Worm (Caenorhabditis elegans) whole organism, midembryonic: Measurements from ENCODE around the gene C04E6.13.

ENCODE experiments used
- T22C8.4 ChIP-seq: fragments of 200-800 bp; sonication (Bioruptor generic); IDR thresholded peaks from 2 replicates; pipeline ENCODE4 v1.3.6; 2022; ENCODE audit warnings: missing genetic modification characterization, missing compliant biosample characterization
- cog-1 ChIP-seq: sonication (generic microtip); optimal IDR thresholded peaks from 2 replicates; lab custom pipeline; 2016; ENCODE audit warnings: missing genetic modification characterization, missing compliant biosample characterization
- flt-1 ChIP-seq: fragments of 200-800 bp; sonication (Bioruptor generic); IDR thresholded peaks from 2 replicates; pipeline ENCODE4 v1.3.6; 2022; ENCODE audit warnings: missing genetic modification characterization, missing compliant biosample characterization
- klf-2 ChIP-seq: fragments of 200-800 bp; sonication (Bioruptor generic); conservative IDR thresholded peaks from 2 replicates; pipeline ENCODE4 v1.3.6; 2022; ENCODE audit warnings: missing genetic modification reagents, missing genetic modification characterization, missing compliant biosample characterization
- med-1 ChIP-seq: sonication (generic microtip); optimal IDR thresholded peaks from 2 replicates; lab custom pipeline; 2017; ENCODE audit warnings: missing genetic modification characterization, mild to moderate bottlenecking, missing compliant biosample characterization, antibody characterized with exemption, missing genetic modification reagents; ENCODE audit not compliant: insufficient read depth
- ref-1 ChIP-seq: fragments of 200-800 bp; sonication (Bioruptor generic); conservative IDR thresholded peaks from 2 replicates; pipeline ENCODE4 v1.3.6; 2022; ENCODE audit warnings: missing genetic modification reagents, missing genetic modification characterization, missing compliant biosample characterization
- tab-1 ChIP-seq: fragments of 200-800 bp; sonication (Bioruptor generic); IDR thresholded peaks from 2 replicates; pipeline ENCODE4 v1.3.6; 2022; ENCODE audit warnings: missing genetic modification characterization, missing compliant biosample characterization
- ztf-23 ChIP-seq: fragments of 200-800 bp; sonication (Bioruptor generic); IDR thresholded peaks from 2 replicates; pipeline ENCODE4 v1.3.6; 2022; ENCODE audit warnings: missing genetic modification reagents, missing genetic modification characterization, missing compliant biosample characterization
- ztf-29 ChIP-seq: fragments of 200-800 bp; sonication (Bioruptor generic); IDR thresholded peaks from 2 replicates; pipeline ENCODE4 v1.3.6; 2022; ENCODE audit warnings: missing genetic modification reagents, missing genetic modification characterization, missing compliant biosample characterization

Gene C04E6.13

DNA sequence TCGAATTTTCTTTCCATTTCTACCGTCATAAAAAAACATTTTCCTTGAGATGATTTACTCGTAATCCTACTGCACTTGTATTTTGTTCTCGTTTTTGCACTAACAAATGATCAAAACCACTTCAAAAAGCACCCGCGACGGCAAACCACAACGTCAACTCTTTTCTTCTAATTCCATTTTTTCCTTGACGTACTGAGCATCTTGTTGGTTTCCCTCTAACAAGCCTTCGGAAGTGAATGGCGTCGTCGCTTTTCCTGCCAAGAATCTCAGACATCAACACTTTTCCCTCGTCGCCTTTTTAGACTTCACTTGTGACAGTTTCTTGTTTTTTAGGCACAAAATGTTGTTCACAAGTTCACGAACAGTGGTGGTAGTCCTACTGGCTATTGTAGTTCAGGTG, at the start of gene C04E6.13:
TSS of gene C04E6.13 (plus strand) at position 301 of the 400 bp plus-strand sequence.
- no peak for TF ChIP-seq T22C8.4 (GFP tag; lab: Robert Waterston, UW)
- TF ChIP-seq tab-1 (GFP tag; lab: Robert Waterston, UW) = no peak
- no peak for TF ChIP-seq flt-1
- TF ChIP-seq cog-1 (tag; lab: Kevin White, UChicago) = no peak
- no peak for TF ChIP-seq ztf-23 (GFP tag; lab: Robert Waterston, UW)
- TF ChIP-seq klf-2 (GFP tag; lab: Robert Waterston, UW) = no peak
- no peak for TF ChIP-seq med-1 (GFP tag; lab: Kevin White, UChicago)
- TF ChIP-seq ref-1 (GFP tag; lab: Robert Waterston, UW) = no peak
- TF ChIP-seq ztf-29 (GFP tag; lab: Robert Waterston, UW) = no peak

- TF ChIP-seq klf-2 (GFP tag; lab: Robert Waterston, UW) = no peak
- no peak for TF ChIP-seq med-1 (GFP tag; lab: Kevin White, UChicago)
- no peak for TF ChIP-seq ztf-23 (GFP tag; lab: Robert Waterston, UW)
- no peak for TF ChIP-seq ztf-29 (GFP tag; lab: Robert Waterston, UW)
These were observed 47.4 kb upstream of the C04E6.13 start, which contains the start of gene F26F12.5 for ce11 chrV:5865085-5865484. TSS of gene F26F12.5 (minus strand) at chrV:5865185.

ce11 chrV:5869227-5869626, 43.3 kb upstream of the C04E6.13 start, which contains the start of gene F26F12.4:
TSS of gene F26F12.4 (minus strand) at chrV:5869327.
- no peak for TF ChIP-seq klf-2 (GFP tag; lab: Robert Waterston, UW)

DNA sequence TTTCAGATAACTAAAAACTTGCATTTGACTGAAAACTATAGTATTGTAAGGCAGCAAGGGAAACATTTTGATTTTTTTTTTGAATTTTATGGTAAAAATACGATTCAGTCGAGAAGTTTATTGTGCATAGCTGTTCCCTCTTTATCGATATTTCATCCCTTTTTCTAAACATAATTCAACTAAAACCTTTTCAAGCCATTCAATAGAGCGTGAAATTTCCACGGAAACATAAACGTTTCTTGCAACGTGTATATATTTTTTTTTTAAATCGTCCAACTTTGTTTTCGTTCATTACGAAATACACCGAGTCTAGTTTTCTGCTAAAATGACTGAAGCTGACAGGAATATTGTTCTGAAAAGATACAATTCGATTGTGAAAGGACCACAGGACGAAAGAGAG, 40.8 kb upstream of the C04E6.13 start, which contains the start of gene C02G6.2:
TSS of gene C02G6.2 (plus strand) at position 301 of the 400 bp plus-strand sequence.
- TF ChIP-seq ref-1 (GFP tag; lab: Robert Waterston, UW) (no peak), cog-1 (tag; lab: Kevin White, UChicago) (no peak), flt-1 (no peak), T22C8.4 (GFP tag; lab: Robert Waterston, UW) (no peak), med-1 (GFP tag; lab: Kevin White, UChicago) (no peak), klf-2 (GFP tag; lab: Robert Waterston, UW) (no peak), ztf-29 (GFP tag; lab: Robert Waterston, UW) (no peak), tab-1 (GFP tag; lab: Robert Waterston, UW) (no peak), ztf-23 (GFP tag; lab: Robert Waterston, UW) (no peak)

- no peak for TF ChIP-seq ztf-29 (GFP tag; lab: Robert Waterston, UW)
- no peak for TF ChIP-seq ztf-23 (GFP tag; lab: Robert Waterston, UW)
- TF ChIP-seq klf-2 (GFP tag; lab: Robert Waterston, UW) = no peak
- TF ChIP-seq cog-1 (tag; lab: Kevin White, UChicago) = no peak
- TF ChIP-seq tab-1 (GFP tag; lab: Robert Waterston, UW) = no peak
- no peak for TF ChIP-seq flt-1
These were observed 35.6 kb upstream of the C04E6.13 start for ce11 chrV:5876966-5877365.

DNA sequence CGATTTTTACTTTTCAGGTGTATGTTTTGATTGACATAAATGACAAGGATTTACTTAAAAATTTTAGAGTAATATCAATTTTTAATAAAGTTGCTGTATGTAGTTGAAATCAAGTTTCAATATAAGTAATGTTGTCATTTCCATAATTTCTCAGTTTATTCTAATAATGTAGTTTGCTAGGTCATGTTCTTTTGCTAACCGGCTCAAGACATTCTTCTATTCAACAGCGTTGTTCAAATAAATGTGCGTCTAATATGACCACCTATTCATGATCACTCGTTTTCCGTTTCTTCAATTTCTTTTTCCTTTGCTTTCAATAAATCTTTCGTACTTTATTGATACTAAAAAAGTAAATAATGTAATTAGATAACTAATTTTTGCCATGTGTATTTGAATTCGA, 32.5 kb upstream of the C04E6.13 start, which contains the start of gene C02G6.3:
TSS of gene C02G6.3 (plus strand) at position 301 of the 400 bp plus-strand sequence.
- TF ChIP-seq T22C8.4 (GFP tag; lab: Robert Waterston, UW) = no peak
- no peak for TF ChIP-seq klf-2 (GFP tag; lab: Robert Waterston, UW)
- TF ChIP-seq ztf-29 (GFP tag; lab: Robert Waterston, UW) = no peak
- TF ChIP-seq flt-1 = no peak
- TF ChIP-seq ztf-23 (GFP tag; lab: Robert Waterston, UW) = no peak
- TF ChIP-seq cog-1 (tag; lab: Kevin White, UChicago) = no peak
- no peak for TF ChIP-seq ref-1 (GFP tag; lab: Robert Waterston, UW)
- TF ChIP-seq med-1 (GFP tag; lab: Kevin White, UChicago) = no peak

DNA sequence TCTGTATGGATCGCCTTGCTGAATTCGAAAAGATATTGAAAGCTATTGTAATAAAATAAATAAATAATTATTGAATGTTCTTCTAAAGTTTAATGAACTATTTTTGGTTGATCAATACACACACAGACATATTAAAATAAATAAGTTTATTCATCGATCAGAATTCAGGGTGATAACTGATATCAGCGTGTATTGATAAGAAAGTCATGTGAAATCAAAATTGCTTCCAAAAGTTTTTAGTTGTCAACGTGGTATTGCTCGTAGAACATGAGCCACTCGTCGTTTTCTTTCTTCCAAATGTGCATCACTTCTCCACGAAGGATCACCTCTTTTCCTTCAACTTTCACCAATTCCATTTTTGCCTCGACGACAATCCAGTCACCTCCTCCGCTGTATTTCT, 30.1 kb upstream of the C04E6.13 start:
- TF ChIP-seq ref-1 (GFP tag; lab: Robert Waterston, UW) (no peak), tab-1 (GFP tag; lab: Robert Waterston, UW) (no peak), ztf-29 (GFP tag; lab: Robert Waterston, UW) (no peak), T22C8.4 (GFP tag; lab: Robert Waterston, UW) (no peak), cog-1 (tag; lab: Kevin White, UChicago) (no peak), med-1 (GFP tag; lab: Kevin White, UChicago) (no peak), ztf-23 (GFP tag; lab: Robert Waterston, UW) (no peak), klf-2 (GFP tag; lab: Robert Waterston, UW) (no peak), flt-1 (no peak)

ce11 chrV:5883735-5884134, 28.8 kb upstream of the C04E6.13 start, which contains the start of gene C04E6.8:
TSS of gene C04E6.8 (minus strand) at chrV:5883835.
- TF ChIP-seq tab-1 (GFP tag; lab: Robert Waterston, UW) (no peak), T22C8.4 (GFP tag; lab: Robert Waterston, UW) (no peak), ztf-23 (GFP tag; lab: Robert Waterston, UW) (no peak), cog-1 (tag; lab: Kevin White, UChicago) (no peak), flt-1 (no peak), ref-1 (GFP tag; lab: Robert Waterston, UW) (no peak), med-1 (GFP tag; lab: Kevin White, UChicago) (no peak), ztf-29 (GFP tag; lab: Robert Waterston, UW) (no peak), klf-2 (GFP tag; lab: Robert Waterston, UW) (no peak)

- TF ChIP-seq flt-1 = no peak
- no peak for TF ChIP-seq T22C8.4 (GFP tag; lab: Robert Waterston, UW)
- TF ChIP-seq klf-2 (GFP tag; lab: Robert Waterston, UW) = no peak
- no peak for TF ChIP-seq tab-1 (GFP tag; lab: Robert Waterston, UW)
- TF ChIP-seq med-1 (GFP tag; lab: Kevin White, UChicago) = no peak
- no peak for TF ChIP-seq cog-1 (tag; lab: Kevin White, UChicago)
- no peak for TF ChIP-seq ref-1 (GFP tag; lab: Robert Waterston, UW)
- TF ChIP-seq ztf-23 (GFP tag; lab: Robert Waterston, UW) = no peak
- TF ChIP-seq ztf-29 (GFP tag; lab: Robert Waterston, UW) = no peak
These were observed 23.7 kb upstream of the C04E6.13 start for ce11 chrV:5888820-5889219.
